Worm (Caenorhabditis elegans) whole organism, midembryonic: ENCODE measurements around the gene srt-68.

ENCODE experiments used
- cog-1 ChIP-seq: sonication (generic microtip); optimal IDR thresholded peaks from 2 replicates; lab custom pipeline; 2016; ENCODE audit warnings: missing genetic modification characterization, missing compliant biosample characterization
- flt-1 ChIP-seq: fragments of 200-800 bp; sonication (Bioruptor generic); IDR thresholded peaks from 2 replicates; pipeline ENCODE4 v1.3.6; 2022; ENCODE audit warnings: missing genetic modification characterization, missing compliant biosample characterization
- klf-2 ChIP-seq: fragments of 200-800 bp; sonication (Bioruptor generic); conservative IDR thresholded peaks from 2 replicates; pipeline ENCODE4 v1.3.6; 2022; ENCODE audit warnings: missing genetic modification reagents, missing genetic modification characterization, missing compliant biosample characterization
- med-1 ChIP-seq: sonication (generic microtip); optimal IDR thresholded peaks from 2 replicates; lab custom pipeline; 2017; ENCODE audit warnings: missing genetic modification characterization, mild to moderate bottlenecking, missing compliant biosample characterization, antibody characterized with exemption, missing genetic modification reagents; ENCODE audit not compliant: insufficient read depth
- ref-1 ChIP-seq: fragments of 200-800 bp; sonication (Bioruptor generic); conservative IDR thresholded peaks from 2 replicates; pipeline ENCODE4 v1.3.6; 2022; ENCODE audit warnings: missing genetic modification reagents, missing genetic modification characterization, missing compliant biosample characterization
- tab-1 ChIP-seq: fragments of 200-800 bp; sonication (Bioruptor generic); IDR thresholded peaks from 2 replicates; pipeline ENCODE4 v1.3.6; 2022; ENCODE audit warnings: missing genetic modification characterization, missing compliant biosample characterization
- ztf-23 ChIP-seq: fragments of 200-800 bp; sonication (Bioruptor generic); IDR thresholded peaks from 2 replicates; pipeline ENCODE4 v1.3.6; 2022; ENCODE audit warnings: missing genetic modification reagents, missing genetic modification characterization, missing compliant biosample characterization
- ztf-29 ChIP-seq: fragments of 200-800 bp; sonication (Bioruptor generic); IDR thresholded peaks from 2 replicates; pipeline ENCODE4 v1.3.6; 2022; ENCODE audit warnings: missing genetic modification reagents, missing genetic modification characterization, missing compliant biosample characterization

- TF ChIP-seq cog-1 (tag; lab: Kevin White, UChicago) (no peak), ztf-23 (no peak), flt-1 (GFP tag; lab: Robert Waterston, UW) (0 out of 2 replicates have a peak, but pooled peaks have one; percentile 20), med-1 (GFP tag; lab: Kevin White, UChicago) (no peak), ref-1 (GFP tag; lab: Robert Waterston, UW) (no peak), ztf-29 (GFP tag; lab: Robert Waterston, UW) (no peak), tab-1 (GFP tag; lab: Robert Waterston, UW) (no peak), klf-2 (GFP tag; lab: Robert Waterston, UW) (no peak)
Observed at ce11 chrV:5272619-5273074, 20.7 kb upstream of the srt-68 start.
